Fruit fly (Drosophila melanogaster): Measurements from ENCODE around the gene alpha-Est3.

DNA sequence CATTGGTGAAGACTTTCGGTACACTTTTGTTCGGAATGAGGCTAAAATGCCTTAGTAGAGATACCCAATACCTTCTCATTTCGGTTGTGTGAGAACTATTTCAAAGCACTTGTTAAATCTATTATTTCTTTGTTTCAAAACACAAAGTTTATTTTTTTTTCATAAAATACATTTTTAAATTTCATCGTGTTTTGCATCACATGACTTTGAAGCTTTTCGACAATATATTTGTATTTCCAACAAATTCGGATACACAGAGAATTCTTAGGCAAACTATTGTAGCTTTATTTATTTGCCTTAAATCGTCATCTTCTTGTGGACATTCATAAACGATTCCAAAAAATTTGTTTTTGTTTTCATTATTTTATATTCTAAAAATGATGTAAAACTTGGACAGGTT lies 47.7 kb downstream of the alpha-Est3 start, which contains the start of gene alpha-Est10:
- TF ChIP-seq insv (optimal IDR thresholded peaks at IDR 0.05) (no peak), h (optimal IDR thresholded peaks at IDR 0.05) (no peak), Myc (optimal IDR thresholded peaks at IDR 0.05) (no peak), Sin3A (optimal IDR thresholded peaks at IDR 0.05) (no peak), psq (optimal IDR thresholded peaks at IDR 0.05) (no peak)
